Worm (Caenorhabditis elegans): ENCODE data around the gene srh-25.

- TF ChIP-seq aly-2 (tag; optimal IDR thresholded peaks at IDR 0.05) (no peak), lin-39 (tag; optimal IDR thresholded peaks at IDR 0.05) (no peak), elt-3 (tag; optimal IDR thresholded peaks at IDR 0.05) (no peak), efl-1 (optimal IDR thresholded peaks at IDR 0.05) (no peak), efl-1 (GFP tag; optimal IDR thresholded peaks at IDR 0.05 in 1 of 2) (no peak), pax-3 (tag; optimal IDR thresholded peaks at IDR 0.05) (no peak), unc-86 (tag; optimal IDR thresholded peaks at IDR 0.05) (no peak), hlh-4 (tag; optimal IDR thresholded peaks at IDR 0.05) (no peak), lin-14 (GFP tag; optimal IDR thresholded peaks at IDR 0.05) (peak; percentile 70), ztf-4 (tag; optimal IDR thresholded peaks at IDR 0.05) (no peak), lin-13 (GFP tag; optimal IDR thresholded peaks at IDR 0.05) (no peak), lsy-2 (tag; optimal IDR thresholded peaks at IDR 0.05) (no peak)
Observed at ce11 chrV:12477139-12477538, 43.5 kb upstream of the srh-25 start.

All from whole organism, L1 larva.